Fruit fly (Drosophila melanogaster): Measurements from ENCODE around the gene fit.

The fit gene

DNA sequence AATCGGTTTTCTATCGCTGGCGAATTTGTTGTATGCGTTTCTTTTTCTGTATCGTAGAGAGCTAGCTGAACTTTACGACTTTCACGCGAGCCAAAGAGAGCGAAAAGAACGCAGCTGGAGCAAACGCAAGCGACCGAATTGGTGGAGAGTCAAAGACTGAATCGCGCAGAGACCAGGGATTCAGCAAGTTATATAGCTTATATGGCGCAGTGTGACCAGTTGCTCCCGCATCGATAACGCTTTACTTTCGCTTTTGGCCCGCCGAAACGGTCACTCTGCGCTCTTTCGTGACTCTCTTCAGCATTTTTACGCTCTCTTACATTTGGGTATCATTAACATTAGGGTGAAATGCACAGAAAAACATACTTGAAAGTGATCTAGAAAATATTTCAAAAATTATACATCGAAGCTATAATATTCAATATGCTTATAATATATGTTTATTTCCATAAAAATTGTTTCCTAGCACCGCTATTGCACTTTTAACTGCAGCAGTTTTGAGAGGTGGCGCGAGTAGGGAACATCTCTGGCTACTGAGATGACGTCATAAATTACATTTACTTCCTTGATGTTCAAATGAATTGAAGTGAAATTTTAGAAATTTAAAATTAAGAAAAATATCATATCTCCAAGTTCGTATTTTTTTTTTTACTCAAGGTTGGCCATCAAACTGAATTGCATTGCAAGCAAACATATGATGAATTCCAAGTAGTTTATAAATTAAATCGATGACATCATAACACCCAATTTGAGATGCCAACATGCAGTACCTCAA is 28.0 kb downstream of the fit start, which contains the start of gene glec (continued):
- TF ChIP-seq fru (GFP tag; optimal IDR thresholded peaks at IDR 0.05) (peak; percentile 30), woc (GFP tag; optimal IDR thresholded peaks at IDR 0.05) (peak; percentile 74), dsf (GFP tag; optimal IDR thresholded peaks at IDR 0.05; ENCODE audit: borderline replicate concordance) (no peak), br (GFP tag; optimal IDR thresholded peaks at IDR 0.05) (peak; percentile 29), Vsx2 (GFP tag; optimal IDR thresholded peaks at IDR 0.05; ENCODE audit: partially characterized antibody) (no peak), sage (GFP tag; optimal IDR thresholded peaks at IDR 0.05) (peak; percentile 56), brk (GFP tag; optimal IDR thresholded peaks at IDR 0.05) (peak; percentile 54), Hnf4 (GFP tag; optimal IDR thresholded peaks at IDR 0.05) (peak; percentile 71), lola (GFP tag; optimal IDR thresholded peaks at IDR 0.05) (no peak), pan (optimal IDR thresholded peaks at IDR 0.05) (no peak), Myc (optimal IDR thresholded peaks at IDR 0.05) (no peak), CG9705 (GFP tag; optimal IDR thresholded peaks at IDR 0.05) (peak; percentile 17), foxo (GFP tag; optimal IDR thresholded peaks at IDR 0.05) (peak; percentile 34 to 48), h (GFP tag; optimal IDR thresholded peaks at IDR 0.05) (peak; percentile 55)

DNA sequence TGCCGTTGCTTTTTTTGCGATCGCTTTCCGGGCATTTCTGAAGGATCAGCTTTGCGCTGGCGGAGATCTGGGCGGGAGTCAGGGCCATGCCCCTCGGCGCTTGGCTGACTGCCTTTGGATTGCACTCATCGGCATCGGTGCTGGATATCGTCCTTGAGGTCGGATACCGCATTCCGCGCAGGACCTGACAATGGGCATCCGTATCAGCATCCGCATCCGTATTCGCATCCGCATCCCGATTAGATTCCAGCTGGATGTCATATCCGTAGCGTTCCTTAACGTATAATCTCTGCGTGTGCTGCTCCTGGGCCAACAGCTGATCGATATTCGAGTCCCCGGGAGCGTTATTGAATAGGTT is 28.8 kb downstream of the fit start:
- TF ChIP-seq lola (GFP tag; optimal IDR thresholded peaks at IDR 0.05) = no peak

DNA sequence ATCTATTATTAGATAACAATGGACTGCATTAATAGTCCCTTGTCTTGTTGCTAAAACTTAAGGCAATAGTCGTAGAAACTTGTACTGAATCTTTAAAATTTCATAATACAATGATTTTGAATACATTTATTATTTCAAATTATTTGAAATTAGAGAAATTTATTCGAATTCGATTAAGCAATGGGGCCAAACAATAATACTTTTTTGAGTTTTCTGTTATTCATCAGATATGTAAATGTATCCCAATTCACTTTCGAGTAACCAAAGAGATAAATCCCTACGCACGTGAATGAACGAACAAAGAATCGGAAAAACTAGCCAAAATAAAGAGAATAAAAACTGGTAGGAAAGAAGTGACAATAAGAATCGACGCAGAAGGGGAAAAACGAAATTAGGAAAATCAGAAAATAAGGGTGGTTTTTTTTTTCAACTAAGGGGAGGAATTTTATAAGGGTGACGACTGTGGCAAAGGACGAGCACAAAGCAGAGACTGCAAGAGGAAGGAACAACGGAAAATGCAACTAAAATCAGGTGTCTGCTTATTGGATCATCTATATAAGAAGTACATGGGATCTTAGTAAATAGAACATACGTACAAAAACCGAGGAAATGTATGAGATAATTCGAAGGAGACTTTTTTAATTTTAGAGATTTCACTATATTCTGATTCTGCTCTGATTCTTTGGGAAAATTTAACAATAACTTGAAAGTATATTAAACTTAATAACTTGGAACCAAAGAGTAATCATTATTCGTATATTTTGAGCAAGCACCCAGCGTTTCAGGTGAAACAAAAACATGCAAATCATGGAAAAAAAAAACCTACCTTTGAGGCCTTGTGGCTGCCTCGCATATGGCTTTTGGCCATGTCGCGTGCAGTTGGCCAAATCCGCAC is 29.4 kb downstream of the fit start:
- TF ChIP-seq lola (GFP tag; optimal IDR thresholded peaks at IDR 0.05) (no peak), psq (GFP tag; optimal IDR thresholded peaks at IDR 0.05) (peak; percentile 37), foxo (GFP tag; optimal IDR thresholded peaks at IDR 0.05) (no peak)

DNA sequence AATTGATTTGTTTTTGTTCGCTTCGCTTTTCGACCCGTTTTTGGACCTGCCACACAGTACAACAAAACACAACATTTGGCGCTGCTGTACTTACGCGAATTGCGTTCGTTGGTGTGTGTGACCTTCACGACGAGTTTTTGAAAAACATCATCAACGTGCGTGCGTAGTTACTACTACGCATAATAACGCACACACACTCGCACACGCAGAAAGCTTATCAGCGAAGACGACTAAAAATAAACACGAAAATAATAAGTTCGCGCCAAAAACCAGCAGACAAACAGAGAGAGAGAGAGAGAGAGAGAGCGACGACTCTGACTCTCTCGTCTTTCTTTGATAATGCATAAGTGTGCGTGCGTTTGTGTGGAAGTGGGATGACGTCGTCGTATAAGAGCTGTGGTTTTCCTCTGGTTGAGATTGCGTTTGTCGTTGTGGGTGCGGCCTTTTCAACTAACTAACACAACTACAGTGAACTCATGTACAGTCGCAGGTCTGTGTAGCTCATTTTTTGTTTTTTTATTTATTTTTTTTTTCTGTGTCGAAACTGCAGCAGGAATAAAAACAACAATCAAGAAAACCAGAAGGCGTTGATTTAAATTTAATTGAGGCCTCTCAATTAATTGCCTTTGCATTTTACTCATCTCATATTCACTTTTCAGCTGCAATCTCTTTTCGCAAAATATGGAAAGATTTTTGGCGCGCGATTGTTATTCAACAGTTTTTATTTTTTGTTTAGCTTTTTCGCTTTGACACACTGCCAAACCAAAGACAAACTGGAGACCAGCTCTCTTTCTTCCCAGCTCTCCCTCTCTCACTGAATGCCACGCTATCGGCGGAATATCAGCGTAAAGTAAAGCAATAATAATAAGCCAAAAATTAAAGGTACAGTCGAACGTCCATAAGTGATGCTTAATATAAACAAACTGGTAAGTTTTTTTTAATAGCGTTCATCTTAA is 30.4 kb downstream of the fit start:
- TF ChIP-seq Hr83 (GFP tag; optimal IDR thresholded peaks at IDR 0.05; ENCODE audit: poor library complexity, severe bottlenecking) (peak; percentile 91), Vsx2 (GFP tag; optimal IDR thresholded peaks at IDR 0.05; ENCODE audit: partially characterized antibody) (peak; percentile 75), Abd-B (GFP tag; optimal IDR thresholded peaks at IDR 0.05) (no peak), Hr78 (GFP tag; optimal IDR thresholded peaks at IDR 0.05) (no peak), Jra (GFP tag; optimal IDR thresholded peaks at IDR 0.05) (peak; percentile 61), Rel (GFP tag; optimal IDR thresholded peaks at IDR 0.05) (peak; percentile 91), Rel (tag; optimal IDR thresholded peaks at IDR 0.05) (no peak), dmrt93B (GFP tag; optimal IDR thresholded peaks at IDR 0.05) (no peak), Hnf4 (GFP tag; optimal IDR thresholded peaks at IDR 0.05) (peak; percentile 1), jim (GFP tag; optimal IDR thresholded peaks at IDR 0.05) (peak; percentile 56), Mio (GFP tag; optimal IDR thresholded peaks at IDR 0.05) (peak; percentile 9), dl (GFP tag; optimal IDR thresholded peaks at IDR 0.05; ENCODE audit: insufficient read depth in 1 of 2, partially characterized antibody in 2 of 2) (peak; percentile 87 to 88), woc (GFP tag; optimal IDR thresholded peaks at IDR 0.05) (peak; percentile 38), Dif (GFP tag; optimal IDR thresholded peaks at IDR 0.05; ENCODE audit: partially characterized antibody) (peak; percentile 94), h (GFP tag; optimal IDR thresholded peaks at IDR 0.05) (peak; percentile 47), CG32264 (GFP tag; optimal IDR thresholded peaks at IDR 0.05) (peak; percentile 15), br (GFP tag; optimal IDR thresholded peaks at IDR 0.05) (peak; percentile 10), foxo (GFP tag; optimal IDR thresholded peaks at IDR 0.05) (peak; percentile 31 to 64), GATAd (GFP tag; optimal IDR thresholded peaks at IDR 0.05) (no peak), sage (GFP tag; optimal IDR thresholded peaks at IDR 0.05) (peak; percentile 76), fru (GFP tag; optimal IDR thresholded peaks at IDR 0.05) (peak; percentile 41), Sp1 (GFP tag; optimal IDR thresholded peaks at IDR 0.05) (peak; percentile 54), CrebA (GFP tag; optimal IDR thresholded peaks at IDR 0.05; ENCODE audit: borderline replicate concordance) (peak; percentile 93), Dfd (GFP tag; optimal IDR thresholded peaks at IDR 0.05) (no peak), lola (GFP tag; optimal IDR thresholded peaks at IDR 0.05) (no peak), N (GFP tag; optimal IDR thresholded peaks at IDR 0.05) (peak; percentile 48), sv (GFP tag; optimal IDR thresholded peaks at IDR 0.05) (no peak), pan (optimal IDR thresholded peaks at IDR 0.05) (no peak), ey (GFP tag; optimal IDR thresholded peaks at IDR 0.05) (no peak), psq (GFP tag; optimal IDR thresholded peaks at IDR 0.05) (peak; percentile 84), rgr (GFP tag; optimal IDR thresholded peaks at IDR 0.05) (peak; percentile 24), HLH106 (tag; optimal IDR thresholded peaks at IDR 0.05) (no peak), tai (GFP tag; optimal IDR thresholded peaks at IDR 0.05) (no peak), brk (GFP tag; optimal IDR thresholded peaks at IDR 0.05) (peak; percentile 86)

Measured in whole organism, wandering third instar larva.